Worm (Caenorhabditis elegans) whole organism, midembryonic: ENCODE measurements around the gene alh-1.

Experiments
- T22C8.4 ChIP-seq: fragments of 200-800 bp; sonication (Bioruptor generic); IDR thresholded peaks from 2 replicates; pipeline ENCODE4 v1.3.6; 2022; ENCODE audit warnings: missing genetic modification characterization, missing compliant biosample characterization
- cog-1 ChIP-seq: sonication (generic microtip); optimal IDR thresholded peaks from 2 replicates; lab custom pipeline; 2016; ENCODE audit warnings: missing genetic modification characterization, missing compliant biosample characterization
- flt-1 ChIP-seq: fragments of 200-800 bp; sonication (Bioruptor generic); IDR thresholded peaks from 2 replicates; pipeline ENCODE4 v1.3.6; 2022; ENCODE audit warnings: missing genetic modification characterization, missing compliant biosample characterization
- klf-2 ChIP-seq: fragments of 200-800 bp; sonication (Bioruptor generic); conservative IDR thresholded peaks from 2 replicates; pipeline ENCODE4 v1.3.6; 2022; ENCODE audit warnings: missing genetic modification reagents, missing genetic modification characterization, missing compliant biosample characterization
- med-1 ChIP-seq: sonication (generic microtip); optimal IDR thresholded peaks from 2 replicates; lab custom pipeline; 2017; ENCODE audit warnings: missing genetic modification characterization, mild to moderate bottlenecking, missing compliant biosample characterization, antibody characterized with exemption, missing genetic modification reagents; ENCODE audit not compliant: insufficient read depth
- ref-1 ChIP-seq: fragments of 200-800 bp; sonication (Bioruptor generic); conservative IDR thresholded peaks from 2 replicates; pipeline ENCODE4 v1.3.6; 2022; ENCODE audit warnings: missing genetic modification reagents, missing genetic modification characterization, missing compliant biosample characterization
- tab-1 ChIP-seq: fragments of 200-800 bp; sonication (Bioruptor generic); IDR thresholded peaks from 2 replicates; pipeline ENCODE4 v1.3.6; 2022; ENCODE audit warnings: missing genetic modification characterization, missing compliant biosample characterization
- ztf-23 ChIP-seq: fragments of 200-800 bp; sonication (Bioruptor generic); IDR thresholded peaks from 2 replicates; pipeline ENCODE4 v1.3.6; 2022; ENCODE audit warnings: missing genetic modification reagents, missing genetic modification characterization, missing compliant biosample characterization
- ztf-29 ChIP-seq: fragments of 200-800 bp; sonication (Bioruptor generic); IDR thresholded peaks from 2 replicates; pipeline ENCODE4 v1.3.6; 2022; ENCODE audit warnings: missing genetic modification reagents, missing genetic modification characterization, missing compliant biosample characterization

DNA sequence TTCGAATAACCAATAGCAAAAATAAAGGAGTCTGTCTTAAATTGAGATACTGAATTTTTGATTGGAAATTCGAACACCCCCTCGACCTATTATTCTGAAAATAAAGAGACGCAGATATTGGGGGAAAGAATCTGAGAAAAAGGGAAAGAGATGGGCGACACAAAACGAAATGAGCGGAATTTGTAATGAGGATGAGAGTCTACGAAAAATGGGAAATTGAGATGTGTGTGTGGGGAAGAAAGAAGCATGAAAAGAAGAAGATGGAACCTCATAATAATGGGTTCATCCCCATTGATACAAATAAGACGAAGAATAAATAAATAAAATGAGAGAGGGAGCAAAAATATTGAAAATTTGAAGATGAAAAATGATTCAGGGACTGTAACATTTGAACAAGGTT is 8.0 kb downstream of the alh-1 start, which contains the start of gene cah-1:
- no peak for TF ChIP-seq flt-1 (GFP tag; lab: Robert Waterston, UW)
- no peak for TF ChIP-seq cog-1 (tag; lab: Kevin White, UChicago)
- TF ChIP-seq ztf-23 (GFP tag; lab: Robert Waterston, UW) = no peak
- no peak for TF ChIP-seq ref-1 (GFP tag; lab: Robert Waterston, UW)
- TF ChIP-seq klf-2 (GFP tag; lab: Robert Waterston, UW) = no peak
- no peak for TF ChIP-seq ztf-29 (GFP tag; lab: Robert Waterston, UW)
- TF ChIP-seq med-1 (GFP tag; lab: Kevin White, UChicago) = no peak
- TF ChIP-seq T22C8.4 = no peak
- TF ChIP-seq tab-1 (GFP tag; lab: Robert Waterston, UW) = no peak
